Fruit fly (Drosophila melanogaster): ENCODE measurements around the gene CG3407.

CG3407 gene

DNA sequence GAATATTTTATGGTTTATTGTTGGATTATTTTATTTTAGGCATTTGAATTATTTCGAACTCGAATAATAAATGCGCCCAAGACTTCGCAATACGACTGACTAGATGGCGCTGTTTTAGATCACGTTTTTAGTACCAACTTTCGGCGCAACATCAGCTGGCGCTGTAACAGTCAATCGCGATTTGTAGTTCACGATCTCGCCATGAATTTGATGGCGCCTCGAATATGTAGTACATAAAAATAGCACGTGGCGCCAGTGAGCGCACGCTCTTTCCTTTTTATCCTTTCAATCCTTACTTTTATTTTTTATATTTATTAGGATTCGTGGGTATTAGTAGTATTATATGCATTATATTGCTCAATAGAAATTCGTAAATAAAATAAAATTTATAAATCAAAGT, 27.0 kb downstream of the CG3407 start (continued):
- no peak for TF ChIP-seq CG30020 (tag; optimal IDR thresholded peaks at IDR 0.05)
- TF ChIP-seq Antp (GFP tag; optimal IDR thresholded peaks at IDR 0.05), result peak; percentile 70
- no peak for TF ChIP-seq CrebB (tag; optimal IDR thresholded peaks at IDR 0.05)
- peak; percentile 75 for TF ChIP-seq CG16863 (GFP tag; optimal IDR thresholded peaks at IDR 0.05)
- no peak for TF ChIP-seq CG6683 (GFP tag; optimal IDR thresholded peaks at IDR 0.05)
- peak; percentile 79 for TF ChIP-seq NC2β (GFP tag; optimal IDR thresholded peaks at IDR 0.05)
- no peak for TF ChIP-seq sc (optimal IDR thresholded peaks at IDR 0.05)
- TF ChIP-seq sc (GFP tag; optimal IDR thresholded peaks at IDR 0.05), result peak; percentile 68
- peak; percentile 45 to 60 for TF ChIP-seq Pdp1 (GFP tag; optimal IDR thresholded peaks at IDR 0.05)
- TF ChIP-seq Rfx (GFP tag; IDR thresholded peaks at IDR 0.05), result peak; percentile 94
- peak; percentile 85 for TF ChIP-seq ase (GFP tag; IDR thresholded peaks at IDR 0.05)
- TF ChIP-seq klu (GFP tag; IDR thresholded peaks at IDR 0.05), result peak; percentile 30; the same call in 1 of the 2 replicates
- peak; percentile 74 to 84 for TF ChIP-seq chif (GFP tag; optimal IDR thresholded peaks at IDR 0.05)
- peak; percentile 26; the same call in 1 of the 3 replicates for TF ChIP-seq so (GFP tag; IDR thresholded peaks at IDR 0.05)
- peak; percentile 85 for TF ChIP-seq sob (GFP tag; IDR thresholded peaks at IDR 0.05)
- TF ChIP-seq CG7372 (GFP tag; IDR thresholded peaks at IDR 0.05), result peak; percentile 49; the same call in 1 of the 2 replicates
- TF ChIP-seq CG17612 (GFP tag; IDR thresholded peaks at IDR 0.05), result peak; percentile 60; the same call in 1 of the 2 replicates
- no peak for TF ChIP-seq kni (GFP tag; optimal IDR thresholded peaks at IDR 0.05)
- peak; percentile 67 for TF ChIP-seq CG10209 (GFP tag; optimal IDR thresholded peaks at IDR 0.05)
- TF ChIP-seq hbn (GFP tag; IDR thresholded peaks at IDR 0.05; ENCODE audit: partially characterized antibody), result no peak
- TF ChIP-seq CG8089 (GFP tag; optimal IDR thresholded peaks at IDR 0.05), result peak; percentile 80
- TF ChIP-seq Mad (GFP tag; optimal IDR thresholded peaks at IDR 0.05), result peak; percentile 82
- peak; percentile 95 for TF ChIP-seq zfh1 (GFP tag; IDR thresholded peaks at IDR 0.05)
- peak; percentile 41 for TF ChIP-seq stc (GFP tag; IDR thresholded peaks at IDR 0.05)
- peak; percentile 68 for TF ChIP-seq ap (GFP tag; IDR thresholded peaks at IDR 0.05)
- TF ChIP-seq Gug (GFP tag; IDR thresholded peaks at IDR 0.05), result peak; percentile 80
- TF ChIP-seq CG1233 (GFP tag; optimal IDR thresholded peaks at IDR 0.05), result peak; percentile 68
- TF ChIP-seq CG13123 (GFP tag; optimal IDR thresholded peaks at IDR 0.05), result no peak
- TF ChIP-seq CG10147 (GFP tag; optimal IDR thresholded peaks at IDR 0.05), result no peak
- peak; percentile 61 for TF ChIP-seq CG33213 (GFP tag; optimal IDR thresholded peaks at IDR 0.05)
- TF ChIP-seq CG17328 (GFP tag; IDR thresholded peaks at IDR 0.05), result peak; percentile 86
- peak; percentile 69 for TF ChIP-seq CG2712 (tag; optimal IDR thresholded peaks at IDR 0.05)
- TF ChIP-seq corto (GFP tag; optimal IDR thresholded peaks at IDR 0.05), result no peak
- TF ChIP-seq Hey (tag; optimal IDR thresholded peaks at IDR 0.05), result no peak
- TF ChIP-seq fd3F (GFP tag; optimal IDR thresholded peaks at IDR 0.05), result peak; percentile 38
- no peak for TF ChIP-seq Neu2 (GFP tag; optimal IDR thresholded peaks at IDR 0.05; ENCODE audit: borderline replicate concordance)
- TF ChIP-seq CG9817 (tag; optimal IDR thresholded peaks at IDR 0.05), result peak; percentile 81
- peak; percentile 93 for TF ChIP-seq E2f2 (GFP tag; IDR thresholded peaks at IDR 0.05)
- TF ChIP-seq ewg (GFP tag; optimal IDR thresholded peaks at IDR 0.05), result peak; percentile 62
- no peak for TF ChIP-seq exex (tag; optimal IDR thresholded peaks at IDR 0.05)
- TF ChIP-seq Scr (GFP tag; IDR thresholded peaks at IDR 0.05; ENCODE audit: partially characterized antibody), result no peak
- TF ChIP-seq ac (GFP tag; optimal IDR thresholded peaks at IDR 0.05), result peak; percentile 7
- no peak for TF ChIP-seq eve (GFP tag; optimal IDR thresholded peaks at IDR 0.05)
- peak; percentile 62 for TF ChIP-seq trh (GFP tag; optimal IDR thresholded peaks at IDR 0.05)
- peak; percentile 49 for TF ChIP-seq fu2 (GFP tag; optimal IDR thresholded peaks at IDR 0.05)
- peak; percentile 13 for TF ChIP-seq Ets97D (GFP tag; optimal IDR thresholded peaks at IDR 0.05)
- TF ChIP-seq dati (GFP tag; IDR thresholded peaks at IDR 0.05), result 0 out of 2 replicates have a peak, but pooled peaks have one; percentile 11
- TF ChIP-seq CG7745 (tag; optimal IDR thresholded peaks at IDR 0.05), result no peak
- peak; percentile 55; the same call in 1 of the 2 replicates for TF ChIP-seq al (GFP tag; IDR thresholded peaks at IDR 0.05)
- TF ChIP-seq ro (GFP tag; IDR thresholded peaks at IDR 0.05), result peak; percentile 73
- TF ChIP-seq CG8388 (GFP tag; optimal IDR thresholded peaks at IDR 0.05), result no peak

Data from whole organism, embryonic.